Worm (Caenorhabditis elegans) whole organism, L4 larva: ENCODE measurements around the gene srh-70.

Experiments
- ama-1 ChIP-seq: fragments of 150-350 bp; optimal IDR thresholded peaks from 2 replicates; lab custom pipeline; 2014; ENCODE audit warnings: inconsistent platforms, mixed read lengths
- ceh-20 ChIP-seq: fragments of 200-800 bp; sonication (Bioruptor generic); IDR thresholded peaks from 2 replicates; pipeline ENCODE4 v1.3.6; 2022; ENCODE audit warnings: missing genetic modification reagents, missing genetic modification characterization, missing compliant biosample characterization
- dpl-1 ChIP-seq: fragments of 150-350 bp; optimal IDR thresholded peaks from 2 replicates; lab custom pipeline; 2014; ENCODE audit warnings: missing biosample characterization, missing genetic modification reagents, missing genetic modification characterization
- fos-1 ChIP-seq: fragments of 150-350 bp; optimal IDR thresholded peaks from 2 replicates; lab custom pipeline; 2014; ENCODE audit warnings: missing biosample characterization, missing genetic modification characterization
- hlh-30 ChIP-seq: sonication (generic microtip); optimal IDR thresholded peaks from 2 replicates; lab custom pipeline; 2017; ENCODE audit warnings: antibody characterized with exemption, mild to moderate bottlenecking, missing genetic modification characterization, missing compliant biosample characterization; ENCODE audit not compliant: insufficient read depth
- lim-7 ChIP-seq: fragments of 200-800 bp; sonication (Bioruptor generic); IDR thresholded peaks from 2 replicates; pipeline ENCODE4 v1.3.6; 2022; ENCODE audit warnings: missing genetic modification characterization, missing compliant biosample characterization
- lin-15B ChIP-seq: fragments of 150-350 bp; sonication (generic microtip); optimal IDR thresholded peaks from 3 replicates; lab custom pipeline; 2014; ENCODE audit warnings: missing biosample characterization, missing genetic modification characterization
- mdl-1 ChIP-seq, 2 experiments: fragments of 150-350 bp in 1 of 2; sonication (generic microtip) in 1 of 2; optimal IDR thresholded peaks; 2 replicates each; lab custom pipeline; 2014 to 2017; ENCODE audit warnings: missing biosample characterization in 2 of 2, missing genetic modification characterization in 2 of 2
- nhr-10 ChIP-seq: fragments of 150-350 bp; optimal IDR thresholded peaks from 2 replicates; lab custom pipeline; 2014; ENCODE audit warnings: missing biosample characterization, missing genetic modification characterization
- nhr-237 ChIP-seq: sonication (generic microtip); optimal IDR thresholded peaks from 2 replicates; lab custom pipeline; 2017; ENCODE audit warnings: missing biosample characterization, missing genetic modification characterization
- nhr-28 ChIP-seq: fragments of 150-350 bp; optimal IDR thresholded peaks from 2 replicates; lab custom pipeline; 2014; ENCODE audit warnings: missing biosample characterization, missing genetic modification characterization
- nhr-76 ChIP-seq: fragments of 150-350 bp; optimal IDR thresholded peaks from 2 replicates; lab custom pipeline; 2014; ENCODE audit warnings: missing biosample characterization, missing genetic modification characterization
- snpc-4 ChIP-seq: fragments of 150-350 bp; optimal IDR thresholded peaks from 2 replicates; lab custom pipeline; 2014; ENCODE audit warnings: missing biosample characterization, missing genetic modification characterization

DNA sequence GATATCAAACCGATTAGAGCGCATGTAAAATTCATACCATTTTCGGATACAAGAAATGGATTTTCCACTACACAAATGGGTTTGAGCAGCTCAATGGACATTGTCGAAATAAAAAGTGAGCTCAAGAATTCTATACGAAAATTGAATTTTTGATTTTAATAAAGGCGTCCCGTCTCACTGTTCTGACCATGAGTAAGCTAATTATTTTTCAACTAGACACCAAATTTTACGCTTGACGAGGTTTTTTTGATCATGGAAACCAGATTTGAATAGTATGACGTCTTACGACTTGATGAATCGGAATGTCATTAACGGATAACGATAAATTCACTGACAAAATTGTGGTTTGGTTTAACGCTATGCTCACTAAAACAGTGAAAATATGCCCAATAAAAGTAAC lies 2.3 kb downstream of the srh-70 start, which contains the start of gene srh-61:
- TF ChIP-seq mdl-1 (tag; optimal IDR thresholded peaks at IDR 0.05; lab: Kevin White, UChicago) (no peak), lim-7 (GFP tag; lab: Robert Waterston, UW) (no peak), hlh-30 (tag; lab: Kevin White, UChicago) (no peak), nhr-237 (no peak), lin-15B (tag; lab: Kevin White, UChicago) (no peak), nhr-28 (tag; lab: Kevin White, UChicago) (no peak), snpc-4 (tag; lab: Kevin White, UChicago) (no peak), ceh-20 (GFP tag; lab: Robert Waterston, UW) (no peak), nhr-10 (tag; lab: Kevin White, UChicago) (no peak), ama-1 (no peak), nhr-76 (tag; lab: Kevin White, UChicago) (no peak), fos-1 (tag; lab: Kevin White, UChicago) (no peak), dpl-1 (GFP tag; lab: Kevin White, UChicago) (no peak)
